Worm (Caenorhabditis elegans) whole organism, L2 larva: ENCODE measurements around the gene F07E5.12.

Source experiments
- F13H6.1 ChIP-seq: sonication (generic microtip); optimal IDR thresholded peaks from 2 replicates; lab custom pipeline; 2016; ENCODE audit warnings: missing genetic modification characterization, missing compliant biosample characterization
- aly-2 ChIP-seq: fragments of 150-350 bp; optimal IDR thresholded peaks from 2 replicates; lab custom pipeline; 2014; ENCODE audit warnings: missing biosample characterization, missing genetic modification characterization
- blmp-1 ChIP-seq: sonication (generic microtip); optimal IDR thresholded peaks from 2 replicates; lab custom pipeline; 2017; ENCODE audit warnings: missing genetic modification characterization, mild to moderate bottlenecking, missing compliant biosample characterization, antibody characterized with exemption, moderate library complexity; ENCODE audit not compliant: insufficient read depth
- ceh-82 ChIP-seq: fragments of 150-350 bp; optimal IDR thresholded peaks from 2 replicates; lab custom pipeline; 2014; ENCODE audit warnings: missing biosample characterization, missing genetic modification characterization
- egl-27 ChIP-seq: sonication (generic microtip); optimal IDR thresholded peaks from 3 replicates; lab custom pipeline; 2017; ENCODE audit warnings: missing biosample characterization, missing genetic modification reagents, missing genetic modification characterization
- fos-1 ChIP-seq: fragments of 150-350 bp; optimal IDR thresholded peaks from 2 replicates; lab custom pipeline; 2014; ENCODE audit warnings: missing biosample characterization, missing genetic modification characterization
- mab-5 ChIP-seq: fragments of 150-350 bp; optimal IDR thresholded peaks from 2 replicates; lab custom pipeline; 2014; ENCODE audit warnings: missing biosample characterization, missing genetic modification characterization
- nhr-11 ChIP-seq: fragments of 150-350 bp; optimal IDR thresholded peaks from 2 replicates; lab custom pipeline; 2014; ENCODE audit warnings: missing biosample characterization, missing genetic modification characterization
- nhr-237 ChIP-seq: fragments of 150-350 bp; optimal IDR thresholded peaks from 2 replicates; lab custom pipeline; 2014; ENCODE audit warnings: missing biosample characterization, missing genetic modification characterization
- sma-9 ChIP-seq, 2 experiments: fragments of 150-350 bp in 1 of 2; sonication (generic microtip) in 1 of 2; optimal IDR thresholded peaks; 2 replicates each; lab custom pipeline; 2014 to 2016; ENCODE audit warnings: missing genetic modification characterization in 2 of 2, mild to moderate bottlenecking in 1 of 2, missing biosample characterization in 1 of 2, missing compliant biosample characterization in 1 of 2, missing genetic modification reagents in 1 of 2, moderate library complexity in 1 of 2
- snpc-4 ChIP-seq: fragments of 150-350 bp; optimal IDR thresholded peaks from 2 replicates; lab custom pipeline; 2014; ENCODE audit warnings: missing biosample characterization, missing genetic modification characterization
- zag-1 ChIP-seq: fragments of 150-350 bp; optimal IDR thresholded peaks from 2 replicates; lab custom pipeline; 2014; ENCODE audit warnings: missing biosample characterization, missing genetic modification characterization
- ztf-1 ChIP-seq: fragments of 200-800 bp; sonication (Bioruptor generic); conservative IDR thresholded peaks from 2 replicates; pipeline ENCODE4 v1.3.6; 2022; ENCODE audit warnings: missing genetic modification characterization, missing compliant biosample characterization

DNA sequence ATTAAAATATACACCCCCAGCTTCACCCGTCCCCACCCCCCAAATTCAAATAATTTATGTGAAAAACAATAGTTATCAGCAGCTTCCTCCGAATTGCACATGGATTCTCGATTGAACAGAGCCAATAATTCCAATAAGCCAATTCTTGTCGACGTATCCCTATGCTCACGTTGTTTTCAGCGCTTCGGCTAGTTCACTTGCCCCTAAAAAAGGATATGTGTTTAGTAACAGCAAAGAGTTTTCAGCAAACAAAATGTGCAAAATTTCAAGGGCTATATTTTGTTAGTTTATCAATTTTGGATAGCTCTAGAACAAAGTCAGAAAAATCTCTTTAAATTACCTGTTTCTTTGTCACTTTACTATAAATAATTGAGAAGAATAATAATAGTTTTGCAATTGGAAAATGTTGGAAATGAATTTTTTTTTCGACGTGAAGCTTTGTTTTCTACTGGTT, 16.0 kb downstream of the F07E5.12 start, which contains the start of the genes T16A1.5 and fbxc-49:
- TF ChIP-seq nhr-237 (tag; lab: Kevin White, UChicago) (no peak), sma-9 (GFP tag; optimal IDR thresholded peaks at IDR 0.05; lab: Kevin White, UChicago) (no peak), sma-9 (tag; optimal IDR thresholded peaks at IDR 0.05; lab: Kevin White, UChicago) (no peak), fos-1 (tag; lab: Kevin White, UChicago) (no peak), nhr-11 (tag; lab: Kevin White, UChicago) (no peak), mab-5 (tag; lab: Kevin White, UChicago) (no peak), zag-1 (tag; lab: Kevin White, UChicago) (no peak), aly-2 (tag; lab: Kevin White, UChicago) (no peak), ceh-82 (tag; lab: Kevin White, UChicago) (no peak), blmp-1 (no peak), F13H6.1 (no peak), snpc-4 (no peak), ztf-1 (GFP tag; lab: Robert Waterston, UW) (no peak), egl-27 (no peak)
